Fruit fly (Drosophila melanogaster) whole organism, embryonic: Measurements from ENCODE around the gene AP-2alpha.
A peak's percentile ranks its signal among the peaks of the same experiment; 100 is the strongest.

Experiments used
- ATbp ChIP-seq: fragments of 200-800 bp; sonication (Bioruptor generic); optimal IDR thresholded peaks from 2 replicates; lab custom pipeline; 2017; ENCODE audit warnings: missing biosample characterization, mild to moderate bottlenecking, missing genetic modification characterization, missing genetic modification reagents
- Adf1 ChIP-seq: fragments of 200-800 bp; sonication (Bioruptor generic); IDR thresholded peaks from 2 replicates; pipeline ENCODE4 v1.3.6; 2022; ENCODE audit warnings: missing biosample characterization, missing genetic modification characterization
- CG10209 ChIP-seq: fragments of 200-800 bp; sonication (Bioruptor generic); optimal IDR thresholded peaks from 3 replicates; lab custom pipeline; 2017; ENCODE audit warnings: missing biosample characterization, mild to moderate bottlenecking, missing genetic modification characterization, missing genetic modification reagents
- CG10959 ChIP-seq: fragments of 200-800 bp; sonication (Bioruptor generic); IDR thresholded peaks from 2 replicates; pipeline ENCODE4 v1.3.6; 2022; ENCODE audit warnings: missing biosample characterization, missing genetic modification characterization
- CG11085 ChIP-seq: fragments of 200-800 bp; sonication (Bioruptor generic); IDR thresholded peaks from 2 replicates; pipeline ENCODE4 v1.3.6; 2022; ENCODE audit warnings: missing biosample characterization, missing genetic modification characterization
- CG12155 ChIP-seq: fragments of 200-800 bp; sonication (Bioruptor generic); optimal IDR thresholded peaks from 3 replicates; lab custom pipeline; 2016; ENCODE audit warnings: missing biosample characterization, missing genetic modification characterization
- CG12299 ChIP-seq: fragments of 200-800 bp; sonication (Bioruptor generic); optimal IDR thresholded peaks from 2 replicates; lab custom pipeline; 2018; ENCODE audit warnings: missing biosample characterization, mild to moderate bottlenecking, missing genetic modification characterization
- CG13624 ChIP-seq: fragments of 200-800 bp; sonication (Bioruptor generic); optimal IDR thresholded peaks from 2 replicates; lab custom pipeline; 2016; ENCODE audit warnings: missing biosample characterization, missing genetic modification characterization
- CG15073 ChIP-seq: fragments of 200-800 bp; sonication (Bioruptor generic); optimal IDR thresholded peaks from 2 replicates; lab custom pipeline; 2016; ENCODE audit warnings: missing biosample characterization, missing genetic modification characterization
- CG15269 ChIP-seq: fragments of 200-800 bp; sonication (Bioruptor generic); optimal IDR thresholded peaks from 2 replicates; lab custom pipeline; 2018; ENCODE audit warnings: missing biosample characterization, mild to moderate bottlenecking, missing genetic modification characterization, moderate library complexity
- CG17829 ChIP-seq: fragments of 200-800 bp; optimal IDR thresholded peaks from 2 replicates; lab custom pipeline; 2019; ENCODE audit warnings: missing biosample characterization, mild to moderate bottlenecking, missing genetic modification characterization, moderate library complexity
- CG2116 ChIP-seq: fragments of 200-800 bp; sonication (Bioruptor generic); optimal IDR thresholded peaks from 3 replicates; lab custom pipeline; 2018; ENCODE audit warnings: missing biosample characterization, mild to moderate bottlenecking, missing genetic modification characterization
- CG32532 ChIP-seq: fragments of 200-800 bp; sonication (Bioruptor generic); IDR thresholded peaks from 2 replicates; pipeline ENCODE4 v1.3.6; 2022; ENCODE audit warnings: missing biosample characterization, missing genetic modification characterization
- CG33557 ChIP-seq: fragments of 200-800 bp; sonication (Bioruptor generic); optimal IDR thresholded peaks from 2 replicates; lab custom pipeline; 2019; ENCODE audit warnings: missing biosample characterization, mild to moderate bottlenecking, missing genetic modification characterization, moderate library complexity
- CG6813 ChIP-seq: fragments of 200-800 bp; sonication (Bioruptor generic); optimal IDR thresholded peaks from 2 replicates; lab custom pipeline; 2017; ENCODE audit warnings: missing biosample characterization, missing genetic modification characterization, mild to moderate bottlenecking, moderate library complexity, missing genetic modification reagents
- Dad ChIP-seq: fragments of 200-800 bp; sonication (Bioruptor generic); optimal IDR thresholded peaks from 3 replicates; lab custom pipeline; 2016; ENCODE audit warnings: missing biosample characterization, missing genetic modification characterization
- Eip74EF ChIP-seq, 2 experiments: fragments of 200-800 bp in 1 of 2; fragments of >200 bp in 1 of 2; sonication (Bioruptor generic) in 1 of 2; optimal IDR thresholded peaks; 2 replicates each; lab custom pipeline; 2017 to 2019; ENCODE audit warnings: missing biosample characterization in 2 of 2, missing genetic modification characterization in 2 of 2, mild to moderate bottlenecking in 1 of 2, moderate library complexity in 1 of 2
- HLH3B ChIP-seq: fragments of 200-800 bp; sonication (Bioruptor generic); IDR thresholded peaks from 2 replicates; pipeline ENCODE4 v1.3.6; 2022; ENCODE audit warnings: missing biosample characterization, missing genetic modification characterization
- Hsf ChIP-seq: fragments of 200-800 bp; sonication (Bioruptor generic); optimal IDR thresholded peaks from 3 replicates; lab custom pipeline; 2016; ENCODE audit warnings: missing biosample characterization, missing genetic modification characterization
- Lhr ChIP-seq: fragments of 200-800 bp; sonication (Bioruptor generic); optimal IDR thresholded peaks from 3 replicates; lab custom pipeline; 2017; ENCODE audit warnings: mild to moderate bottlenecking, missing biosample characterization, missing genetic modification reagents, missing genetic modification characterization
- Max ChIP-seq: fragments of 200-800 bp; sonication (Bioruptor generic); optimal IDR thresholded peaks from 2 replicates; lab custom pipeline; 2016; ENCODE audit warnings: missing biosample characterization, mild to moderate bottlenecking, missing genetic modification characterization
- NC2α ChIP-seq: fragments of 200-800 bp; sonication (Bioruptor generic); optimal IDR thresholded peaks from 2 replicates; lab custom pipeline; 2016; ENCODE audit warnings: missing biosample characterization, missing genetic modification characterization
- Nf-YA ChIP-seq: fragments of 200-800 bp; sonication (Bioruptor generic); IDR thresholded peaks from 2 replicates; pipeline ENCODE4 v1.3.6; 2022; ENCODE audit warnings: missing biosample characterization, missing genetic modification characterization
- Oaz ChIP-seq: fragments of 200-800 bp; sonication (Bioruptor generic); IDR thresholded peaks from 2 replicates; pipeline ENCODE4 v1.3.6; 2022; ENCODE audit warnings: missing biosample characterization, missing genetic modification characterization
- Sox102F ChIP-seq: fragments of 200-800 bp; sonication (Bioruptor generic); optimal IDR thresholded peaks from 2 replicates; lab custom pipeline; 2018; ENCODE audit warnings: missing biosample characterization, mild to moderate bottlenecking, missing genetic modification characterization, moderate library complexity
- Vsx1 ChIP-seq: fragments of 200-800 bp; sonication (Bioruptor generic); optimal IDR thresholded peaks from 2 replicates; lab custom pipeline; 2017; ENCODE audit warnings: missing biosample characterization, mild to moderate bottlenecking, missing genetic modification characterization, missing genetic modification reagents
- abd-A ChIP-seq: fragments of 200-800 bp; sonication (Bioruptor generic); optimal IDR thresholded peaks from 3 replicates; lab custom pipeline; 2019; ENCODE audit warnings: missing biosample characterization, mild to moderate bottlenecking, missing genetic modification characterization, moderate library complexity
- ac ChIP-seq: fragments of 200-800 bp; sonication (Bioruptor generic); optimal IDR thresholded peaks from 3 replicates; lab custom pipeline; 2017; ENCODE audit warnings: missing biosample characterization, mild to moderate bottlenecking, missing genetic modification characterization
- aop ChIP-seq: fragments of 200-800 bp; sonication (Bioruptor generic); IDR thresholded peaks from 2 replicates; pipeline ENCODE4 v1.3.6; 2022; ENCODE audit warnings: missing biosample characterization, missing genetic modification characterization
- ase ChIP-seq: fragments of 200-800 bp; sonication (Bioruptor generic); IDR thresholded peaks from 3 replicates; pipeline ENCODE4 v1.3.6; 2022; ENCODE audit warnings: missing biosample characterization, missing genetic modification characterization
- bbx ChIP-seq: fragments of 200-800 bp; sonication (Bioruptor generic); IDR thresholded peaks from 2 replicates; pipeline ENCODE4 v1.3.6; 2022; ENCODE audit warnings: missing biosample characterization, missing genetic modification characterization; ENCODE audit not compliant: partially characterized antibody
- dan ChIP-seq: fragments of 200-800 bp; sonication (Bioruptor generic); IDR thresholded peaks from 2 replicates; pipeline ENCODE4 v1.3.6; 2022; ENCODE audit warnings: missing biosample characterization, missing genetic modification characterization
- dmrt99B ChIP-seq: fragments of 200-800 bp; sonication (Bioruptor generic); optimal IDR thresholded peaks from 2 replicates; lab custom pipeline; 2018; ENCODE audit warnings: missing biosample characterization, mild to moderate bottlenecking, missing genetic modification characterization, moderate library complexity
- fd102C ChIP-seq: fragments of 200-800 bp; sonication (Bioruptor generic); optimal IDR thresholded peaks from 2 replicates; lab custom pipeline; 2018; ENCODE audit warnings: missing biosample characterization, mild to moderate bottlenecking, missing genetic modification characterization, moderate library complexity
- gcm2 ChIP-seq: fragments of 200-800 bp; sonication (Bioruptor generic); optimal IDR thresholded peaks from 2 replicates; lab custom pipeline; 2016; ENCODE audit warnings: missing biosample characterization, missing genetic modification characterization
- jing ChIP-seq: fragments of 200-800 bp; sonication (Bioruptor generic); optimal IDR thresholded peaks from 2 replicates; lab custom pipeline; 2018; ENCODE audit warnings: missing biosample characterization, mild to moderate bottlenecking, missing genetic modification characterization
- nom ChIP-seq: fragments of 200-800 bp; sonication (Bioruptor generic); optimal IDR thresholded peaks from 2 replicates; lab custom pipeline; 2017; ENCODE audit warnings: missing biosample characterization, missing genetic modification characterization, mild to moderate bottlenecking, moderate library complexity, missing genetic modification reagents
- pb ChIP-seq: fragments of 200-800 bp; sonication (Bioruptor generic); optimal IDR thresholded peaks from 3 replicates; lab custom pipeline; 2016; ENCODE audit warnings: missing biosample characterization, missing genetic modification characterization
- salm ChIP-seq: fragments of 200-800 bp; sonication (Bioruptor generic); optimal IDR thresholded peaks from 2 replicates; lab custom pipeline; 2018; ENCODE audit warnings: missing biosample characterization, mild to moderate bottlenecking, missing genetic modification characterization
- sim ChIP-seq: fragments of 200-800 bp; sonication (Bioruptor generic); IDR thresholded peaks from 2 replicates; pipeline ENCODE4 v1.3.6; 2022; ENCODE audit warnings: missing biosample characterization, missing genetic modification characterization
- sima ChIP-seq: fragments of 200-800 bp; sonication (Bioruptor generic); optimal IDR thresholded peaks from 2 replicates; lab custom pipeline; 2016; ENCODE audit warnings: missing biosample characterization, missing genetic modification characterization
- slou ChIP-seq: fragments of 200-800 bp; sonication (Bioruptor generic); optimal IDR thresholded peaks from 3 replicates; lab custom pipeline; 2016; ENCODE audit warnings: missing biosample characterization, missing genetic modification characterization
- tup ChIP-seq: fragments of 200-800 bp; sonication (Bioruptor generic); optimal IDR thresholded peaks from 2 replicates; lab custom pipeline; 2016; ENCODE audit warnings: missing biosample characterization, mild to moderate bottlenecking, missing genetic modification characterization, moderate library complexity
- tx ChIP-seq: fragments of 200-800 bp; sonication (Bioruptor generic); optimal IDR thresholded peaks from 2 replicates; lab custom pipeline; 2016; ENCODE audit warnings: missing biosample characterization, missing genetic modification characterization
- wor ChIP-seq: fragments of 200-800 bp; sonication (Bioruptor generic); IDR thresholded peaks from 2 replicates; pipeline ENCODE4 v1.3.6; 2022; ENCODE audit warnings: missing biosample characterization, missing genetic modification characterization
- zfh2 ChIP-seq: fragments of 200-800 bp; sonication (Bioruptor generic); optimal IDR thresholded peaks from 2 replicates; lab custom pipeline; 2016; ENCODE audit warnings: missing biosample characterization, missing genetic modification characterization

Gene AP-2alpha

dm6 chr2L:414593-415399 lies at the start of gene AP-2alpha, which contains the start of gene ebi (continued):
- TF ChIP-seq zfh2 (peak; percentile 96), pb (peak; percentile 89), Sox102F (GFP tag; lab: Kevin White, UChicago) (no peak), CG6813 (GFP tag; lab: Kevin White, UChicago) (peak; percentile 44), CG15269 (tag; lab: Kevin White, UChicago) (peak; percentile 85), Lhr (GFP tag; lab: Kevin White, UChicago) (peak; percentile 81), CG32532 (GFP tag; lab: Robert Waterston, UW) (peak; percentile 85), CG2116 (GFP tag; lab: Kevin White, UChicago) (peak; percentile 83), sima (GFP tag; lab: Kevin White, UChicago) (peak; percentile 37), tup (GFP tag; lab: Kevin White, UChicago) (peak; percentile 61), HLH3B (GFP tag; lab: Robert Waterston, UW) (peak; percentile 74), jing (peak; percentile 59), Max (GFP tag; lab: Kevin White, UChicago) (peak; percentile 79), Dad (peak; percentile 89), dan (GFP tag; lab: Robert Waterston, UW) (peak; percentile 82), CG11085 (GFP tag; lab: Robert Waterston, UW) (peak; percentile 78), Adf1 (GFP tag; lab: Robert Waterston, UW) (peak; percentile 67), Vsx1 (GFP tag; lab: Kevin White, UChicago) (no peak), NC2α (GFP tag; lab: Kevin White, UChicago) (peak; percentile 84), bbx (GFP tag; lab: Robert Waterston, UW) (no peak), aop (GFP tag; lab: Robert Waterston, UW) (no peak), CG13624 (GFP tag; lab: Kevin White, UChicago) (peak; percentile 94), CG12299 (tag; lab: Kevin White, UChicago) (peak; percentile 71), dmrt99B (tag; lab: Kevin White, UChicago) (no peak), fd102C (no peak), Nf-YA (peak; percentile 41; the same call in 1 of the 2 replicates), salm (tag; lab: Kevin White, UChicago) (peak; percentile 54), CG17829 (tag; lab: Kevin White, UChicago) (peak; percentile 86), ase (GFP tag; lab: Robert Waterston, UW) (peak; percentile 71; the same call in 2 of the 3 replicates), CG10209 (GFP tag; lab: Kevin White, UChicago) (peak; percentile 86), CG33557 (peak; percentile 85), slou (GFP tag; lab: Kevin White, UChicago) (peak; percentile 86), tx (peak; percentile 92), ac (peak; percentile 14), Oaz (GFP tag; lab: Robert Waterston, UW) (peak; percentile 81), CG10959 (GFP tag; lab: Robert Waterston, UW) (peak; percentile 69), wor (GFP tag; lab: Robert Waterston, UW) (peak; percentile 81), ATbp (GFP tag; lab: Kevin White, UChicago) (peak; percentile 63), nom (GFP tag; lab: Kevin White, UChicago) (peak; percentile 55), Eip74EF (GFP tag; optimal IDR thresholded peaks at IDR 0.05; lab: Kevin White, UChicago) (no peak), gcm2 (GFP tag; lab: Kevin White, UChicago) (peak; percentile 57), Hsf (GFP tag; lab: Kevin White, UChicago) (peak; percentile 95), sim (GFP tag; lab: Robert Waterston, UW) (0 out of 2 replicates have a peak, but pooled peaks have one; percentile 26), abd-A (no peak), CG12155 (GFP tag; lab: Kevin White, UChicago) (peak; percentile 90), CG15073 (GFP tag; lab: Kevin White, UChicago) (peak; percentile 24)
